Worm (Caenorhabditis elegans): Measurements from ENCODE around the gene F43C11.6.

DNA sequence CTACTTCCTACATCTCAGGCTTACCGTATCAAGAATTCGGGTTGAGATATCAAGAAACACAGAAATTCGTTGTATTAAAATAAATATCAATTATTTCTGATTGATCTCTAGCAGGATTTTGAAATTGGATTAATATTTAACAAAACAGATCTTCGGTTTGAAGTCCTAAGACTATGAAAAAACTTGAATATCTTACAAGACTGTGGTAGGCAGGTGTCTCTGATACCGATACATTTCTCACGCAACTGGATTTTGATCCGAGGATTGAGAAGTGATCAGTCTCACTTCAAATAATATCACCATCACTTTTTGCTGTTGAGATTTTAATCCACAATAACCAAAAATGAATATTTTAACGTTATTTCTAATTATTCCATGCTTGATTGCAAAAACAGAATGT, 4.4 kb downstream of the F43C11.6 start, which contains the start of gene F43C11.4:
- no peak for TF ChIP-seq mes-4 (tag; optimal IDR thresholded peaks at IDR 0.05)
- TF ChIP-seq lin-26 (GFP tag; IDR thresholded peaks at IDR 0.05) = no peak
- TF ChIP-seq ceh-58 (GFP tag; IDR thresholded peaks at IDR 0.05) = no peak
- no peak for TF ChIP-seq egl-44 (GFP tag; IDR thresholded peaks at IDR 0.05)
- TF ChIP-seq K12H6.12 (tag; optimal IDR thresholded peaks at IDR 0.05) = no peak
- TF ChIP-seq K11D2.4 (GFP tag; IDR thresholded peaks at IDR 0.05) = no peak
- no peak for TF ChIP-seq hrde-1 (tag; optimal IDR thresholded peaks at IDR 0.05; ENCODE audit: borderline replicate concordance)
- TF ChIP-seq let-607 (tag; optimal IDR thresholded peaks at IDR 0.05) = no peak
- TF ChIP-seq hsf-1 (GFP tag; IDR thresholded peaks at IDR 0.05) = no peak
- no peak for TF ChIP-seq tbx-9 (tag; optimal IDR thresholded peaks at IDR 0.05; ENCODE audit: borderline replicate concordance)
- TF ChIP-seq rpc-1 (optimal IDR thresholded peaks at IDR 0.05) = no peak
- TF ChIP-seq rpc-1 (tag; optimal IDR thresholded peaks at IDR 0.05) = no peak
- no peak for TF ChIP-seq unc-62 (GFP tag; optimal IDR thresholded peaks at IDR 0.05)
